Fruit fly (Drosophila melanogaster): Measurements from ENCODE around the gene CG9458.

CG9458 gene

dm6 chr3R:9771519-9771972 lies 48.1 kb downstream of the CG9458 start, which contains the start of gene CG9471 (continued):
- TF ChIP-seq zfh1 (GFP tag; IDR thresholded peaks at IDR 0.05): peak; percentile 90
- peak; percentile 93 for TF ChIP-seq Rfx (GFP tag; IDR thresholded peaks at IDR 0.05)
- TF ChIP-seq Dip3 (GFP tag; optimal IDR thresholded peaks at IDR 0.05): peak; percentile 94
- TF ChIP-seq ato (GFP tag; IDR thresholded peaks at IDR 0.05; ENCODE audit: partially characterized antibody): no peak
- TF ChIP-seq lab (GFP tag; optimal IDR thresholded peaks at IDR 0.05): peak; percentile 96
- peak; percentile 83 for TF ChIP-seq CG12744 (GFP tag; optimal IDR thresholded peaks at IDR 0.05)
- TF ChIP-seq CG31224 (GFP tag; IDR thresholded peaks at IDR 0.05): peak; percentile 83
- peak; percentile 49 for TF ChIP-seq Sry-δ (GFP tag; optimal IDR thresholded peaks at IDR 0.05)
- TF ChIP-seq CG13287 (GFP tag; IDR thresholded peaks at IDR 0.05; ENCODE audit: partially characterized antibody): peak; percentile 30; the same call in 1 of the 2 replicates
- TF ChIP-seq CG10366 (GFP tag; IDR thresholded peaks at IDR 0.05): peak; percentile 93
- peak; percentile 87 for TF ChIP-seq bcd (GFP tag; optimal IDR thresholded peaks at IDR 0.05)
- peak; percentile 91 for TF ChIP-seq NfI (GFP tag; optimal IDR thresholded peaks at IDR 0.05)
- peak; percentile 74 for TF ChIP-seq danr (GFP tag; IDR thresholded peaks at IDR 0.05)
- TF ChIP-seq Dll (GFP tag; IDR thresholded peaks at IDR 0.05; ENCODE audit: partially characterized antibody): no peak
- peak; percentile 82 for TF ChIP-seq klu (GFP tag; IDR thresholded peaks at IDR 0.05)
- peak; percentile 83 for TF ChIP-seq CG10462 (GFP tag; optimal IDR thresholded peaks at IDR 0.05)
- TF ChIP-seq NFAT (GFP tag; IDR thresholded peaks at IDR 0.05): peak; percentile 72
- TF ChIP-seq Atf3 (GFP tag; optimal IDR thresholded peaks at IDR 0.05): peak; percentile 83
- TF ChIP-seq cwo (GFP tag; optimal IDR thresholded peaks at IDR 0.05): peak; percentile 85
- peak; percentile 96 for TF ChIP-seq lilli (GFP tag; optimal IDR thresholded peaks at IDR 0.05)
- TF ChIP-seq dmrt99B (tag; optimal IDR thresholded peaks at IDR 0.05): peak; percentile 91
- TF ChIP-seq CG18011 (GFP tag; optimal IDR thresholded peaks at IDR 0.05): peak; percentile 72
- peak; percentile 38 for TF ChIP-seq TFAM (GFP tag; optimal IDR thresholded peaks at IDR 0.05)
- peak; percentile 80 for TF ChIP-seq CG1529 (GFP tag; optimal IDR thresholded peaks at IDR 0.05)
- TF ChIP-seq stwl (tag; optimal IDR thresholded peaks at IDR 0.05): peak; percentile 33
- TF ChIP-seq salm (tag; optimal IDR thresholded peaks at IDR 0.05): peak; percentile 87
- peak; percentile 87 for TF ChIP-seq bab2 (GFP tag; optimal IDR thresholded peaks at IDR 0.05)
- TF ChIP-seq B-H1 (GFP tag; IDR thresholded peaks at IDR 0.05): peak; percentile 90
- peak; percentile 80 for TF ChIP-seq onecut (GFP tag; IDR thresholded peaks at IDR 0.05)
- TF ChIP-seq otp (GFP tag; IDR thresholded peaks at IDR 0.05): peak; percentile 85; the same call in 2 of the 3 replicates
- TF ChIP-seq zen2 (GFP tag; IDR thresholded peaks at IDR 0.05; ENCODE audit: partially characterized antibody): no peak
- TF ChIP-seq CG13894 (tag; optimal IDR thresholded peaks at IDR 0.05): peak; percentile 87
- no peak for TF ChIP-seq chinmo (GFP tag; IDR thresholded peaks at IDR 0.05; ENCODE audit: partially characterized antibody)
- peak; percentile 93 for TF ChIP-seq CG7786 (GFP tag; optimal IDR thresholded peaks at IDR 0.05)
- TF ChIP-seq CG3726 (GFP tag; IDR thresholded peaks at IDR 0.05): peak; percentile 85; the same call in 2 of the 3 replicates
- peak; percentile 93 for TF ChIP-seq ind (GFP tag; optimal IDR thresholded peaks at IDR 0.05)
- peak; percentile 97 for TF ChIP-seq CG8388 (GFP tag; optimal IDR thresholded peaks at IDR 0.05)
- TF ChIP-seq H2.0 (GFP tag; IDR thresholded peaks at IDR 0.05): peak; percentile 93
- peak; percentile 54 for TF ChIP-seq pzg (GFP tag; optimal IDR thresholded peaks at IDR 0.05)
- peak; percentile 73 for TF ChIP-seq CG4707 (GFP tag; optimal IDR thresholded peaks at IDR 0.05)
- peak; percentile 95 for TF ChIP-seq CG2678 (tag; optimal IDR thresholded peaks at IDR 0.05)
- peak; percentile 78 for TF ChIP-seq CG17612 (GFP tag; IDR thresholded peaks at IDR 0.05)
- TF ChIP-seq dpn (GFP tag; optimal IDR thresholded peaks at IDR 0.05): peak; percentile 90 to 93
- TF ChIP-seq nerfin-1 (tag; optimal IDR thresholded peaks at IDR 0.05): peak; percentile 80
- TF ChIP-seq NC2α (GFP tag; optimal IDR thresholded peaks at IDR 0.05): peak; percentile 76
- no peak for TF ChIP-seq CG15479 (GFP tag; optimal IDR thresholded peaks at IDR 0.05)
- peak; percentile 90 for TF ChIP-seq Awh (GFP tag; IDR thresholded peaks at IDR 0.05)
- peak; percentile 96 for TF ChIP-seq CG2120 (GFP tag; optimal IDR thresholded peaks at IDR 0.05)
- TF ChIP-seq dimm (GFP tag; IDR thresholded peaks at IDR 0.05): peak; percentile 68; the same call in 1 of the 2 replicates
- TF ChIP-seq MTF-1 (GFP tag; optimal IDR thresholded peaks at IDR 0.05; ENCODE audit: borderline replicate concordance): peak; percentile 64
